Fruit fly (Drosophila melanogaster) S2 (cell line): Measurements from ENCODE around the gene Pino.

Experiments used
- CG8478 ChIP-seq: fragments of >200 bp; optimal IDR thresholded peaks from 2 replicates; lab custom pipeline; 2018
- CTCF ChIP-seq, 2 experiments: fragments of >200 bp; optimal IDR thresholded peaks; 2 replicates each; lab custom pipeline; 2018

Pino gene

DNA sequence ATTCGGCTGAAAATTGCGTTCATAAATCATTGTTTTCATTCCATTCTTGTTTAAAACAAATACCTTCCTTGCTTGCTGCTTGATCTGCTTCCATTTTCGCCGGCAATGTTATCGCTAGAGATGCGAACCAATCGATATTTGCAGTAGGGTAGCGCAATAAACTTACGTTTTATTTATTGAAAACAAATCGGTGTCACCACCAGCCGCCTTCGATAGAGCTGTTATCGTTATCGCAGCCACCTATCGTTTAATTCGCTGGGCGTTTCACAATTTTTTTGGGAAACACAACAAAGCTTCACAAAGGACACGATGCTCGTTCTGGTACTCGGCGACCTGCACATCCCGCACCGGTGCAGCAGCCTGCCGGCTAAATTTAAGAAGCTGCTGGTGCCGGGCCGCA, 21.8 kb upstream of the Pino start, which contains the start of the genes Tfb4 and Vps29:
Gene Tfb4 (minus strand): TSS at position 124 of the 400 bp plus-strand sequence.
Gene Vps29 (plus strand): TSS at position 213 of the 400 bp plus-strand sequence.
- TF ChIP-seq CTCF (optimal IDR thresholded peaks at IDR 0.05; lab: Kevin White, UChicago), result no peak

DNA sequence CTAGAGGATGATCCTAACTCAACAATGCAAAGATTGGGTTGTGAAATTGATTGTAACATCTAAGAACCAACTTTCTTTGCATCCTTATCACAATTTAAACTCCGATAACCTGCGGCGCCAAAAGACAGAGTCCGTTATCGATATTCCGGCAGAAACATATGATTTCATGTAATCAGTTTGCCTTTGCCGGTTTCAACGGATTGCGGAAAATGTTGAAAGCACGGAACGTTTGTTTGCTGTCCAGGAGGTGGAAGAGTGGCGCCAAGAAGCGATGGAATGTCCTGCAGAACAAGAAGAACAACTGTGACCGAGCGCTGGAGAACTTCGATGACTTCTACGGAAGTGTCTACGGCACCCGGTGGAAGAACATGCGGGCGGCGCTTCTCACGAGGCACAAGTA, 18.9 kb upstream of the Pino start:
- TF ChIP-seq CTCF (optimal IDR thresholded peaks at IDR 0.05; lab: Kevin White, UChicago) (no peak), CG8478 (no peak)

DNA sequence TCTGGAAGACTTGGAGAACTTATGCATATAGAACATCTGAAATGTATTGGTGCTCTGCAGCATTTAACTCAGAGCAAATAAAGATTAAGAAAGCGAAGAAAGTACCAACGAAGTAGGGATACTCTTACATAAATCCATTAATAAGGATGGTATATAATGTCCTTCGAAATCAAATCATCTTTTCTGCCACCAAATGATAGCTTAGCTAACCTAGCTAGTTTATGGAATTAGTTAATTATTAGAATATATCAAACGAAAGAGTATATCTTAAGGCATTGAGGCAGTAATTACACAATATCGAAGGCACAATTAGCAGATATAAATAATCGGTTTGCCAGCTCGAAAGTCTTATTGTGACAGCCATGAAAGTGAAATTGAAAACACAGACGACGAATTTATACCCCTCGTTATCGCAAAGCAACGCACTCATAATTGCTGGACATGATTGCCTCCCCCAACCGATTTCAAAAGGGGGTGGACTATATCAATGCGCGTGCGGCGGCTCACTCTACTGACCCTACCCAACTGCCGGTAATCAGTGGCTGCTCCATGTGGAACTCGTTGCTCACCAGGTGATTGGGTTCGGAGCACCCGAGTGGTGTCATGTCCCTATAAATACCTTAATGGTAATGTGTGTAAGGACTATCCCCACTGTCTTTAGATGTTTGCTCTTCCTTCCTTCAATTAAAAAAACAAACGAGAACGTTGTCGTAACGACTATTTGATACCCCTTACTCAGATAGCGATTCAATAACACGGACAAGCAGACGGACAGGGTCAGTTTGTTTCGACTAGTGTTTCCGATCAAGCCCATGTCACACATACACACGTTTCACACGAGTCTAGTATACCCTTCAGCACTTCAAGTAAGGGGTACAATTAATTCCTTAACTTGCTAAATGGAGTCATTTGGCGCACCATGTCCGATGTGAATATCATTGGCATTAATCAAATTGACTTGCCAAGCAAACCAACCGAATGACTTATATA, 15.9 kb upstream of the Pino start:
- TF ChIP-seq CTCF (optimal IDR thresholded peaks at IDR 0.05; lab: Kevin White, UChicago) (no peak), CG8478 (no peak)

DNA sequence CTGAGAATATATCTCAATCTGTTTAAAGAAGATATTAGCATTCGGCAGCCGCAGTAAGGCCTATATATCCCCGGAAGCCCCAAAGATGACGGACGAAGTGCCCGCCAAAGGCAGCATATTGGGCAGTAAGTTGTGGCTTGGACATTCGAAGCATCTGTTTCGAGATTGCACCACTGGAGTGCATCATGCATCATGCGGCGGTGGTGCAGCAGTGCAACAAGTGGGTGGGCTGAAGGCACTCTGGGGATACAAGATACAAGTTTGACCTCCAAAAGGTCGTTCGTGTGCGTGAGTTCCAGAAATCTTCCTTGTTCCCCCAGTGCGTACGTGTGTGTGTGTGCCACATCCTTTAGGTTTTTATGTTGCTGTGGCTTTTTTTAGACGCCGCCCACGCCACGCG, 14.5 kb upstream of the Pino start:
- TF ChIP-seq CG8478 (no peak), CTCF (optimal IDR thresholded peaks at IDR 0.05; lab: Kevin White, UChicago) (no peak)

DNA sequence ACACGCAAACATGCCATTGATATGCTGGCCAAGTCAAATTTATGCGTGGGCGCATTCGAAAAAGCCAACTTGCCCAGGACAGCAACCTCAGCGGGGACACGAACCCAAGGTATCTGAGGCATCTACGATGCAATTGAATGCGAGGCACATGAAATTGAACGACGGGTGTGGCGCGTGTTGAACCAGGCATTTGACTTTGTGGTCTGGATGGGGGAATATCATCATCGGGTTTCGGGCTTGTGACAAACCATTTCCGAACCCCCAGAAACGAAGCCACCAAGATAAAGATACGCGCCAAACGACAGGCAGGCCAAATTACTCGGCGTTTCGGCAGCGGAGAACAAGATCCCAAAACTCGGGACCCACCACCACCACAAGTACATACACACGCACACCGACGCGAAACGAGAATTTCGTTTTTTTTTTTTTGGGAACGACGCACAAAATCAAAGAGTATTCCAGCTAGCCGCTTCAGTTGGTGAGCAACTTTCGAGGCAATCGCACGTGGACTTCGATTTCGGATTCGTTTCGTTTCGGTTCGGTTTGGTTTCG, 14.1 kb upstream of the Pino start, which contains the start of gene MFS3:
Gene MFS3 (plus strand): TSS at position 472 of the 552 bp plus-strand sequence.
- peak; percentile 66 to 68 for TF ChIP-seq CTCF (optimal IDR thresholded peaks at IDR 0.05; lab: Kevin White, UChicago)
- no peak for TF ChIP-seq CG8478

DNA sequence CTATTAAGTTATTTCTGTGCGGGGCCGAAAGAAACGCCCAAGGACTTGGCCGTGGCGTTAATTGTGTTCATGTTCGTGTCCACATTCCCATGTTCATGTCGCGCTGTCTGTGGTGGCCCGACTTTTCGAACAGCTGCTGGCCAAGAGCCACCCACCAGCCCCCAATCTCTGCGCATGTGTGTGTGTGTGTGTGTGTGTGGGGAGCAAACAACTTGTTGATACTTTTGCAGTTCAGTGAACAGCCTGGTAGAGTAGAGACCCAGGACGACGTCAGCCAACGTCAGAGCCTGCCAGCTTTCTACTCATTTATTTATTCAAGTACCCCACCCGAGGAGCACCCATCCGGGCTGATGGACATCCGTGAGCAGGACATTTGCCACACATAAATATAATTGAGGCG, 8.2 kb upstream of the Pino start:
- TF ChIP-seq CTCF (optimal IDR thresholded peaks at IDR 0.05; lab: Kevin White, UChicago), result no peak
- TF ChIP-seq CG8478, result no peak

DNA sequence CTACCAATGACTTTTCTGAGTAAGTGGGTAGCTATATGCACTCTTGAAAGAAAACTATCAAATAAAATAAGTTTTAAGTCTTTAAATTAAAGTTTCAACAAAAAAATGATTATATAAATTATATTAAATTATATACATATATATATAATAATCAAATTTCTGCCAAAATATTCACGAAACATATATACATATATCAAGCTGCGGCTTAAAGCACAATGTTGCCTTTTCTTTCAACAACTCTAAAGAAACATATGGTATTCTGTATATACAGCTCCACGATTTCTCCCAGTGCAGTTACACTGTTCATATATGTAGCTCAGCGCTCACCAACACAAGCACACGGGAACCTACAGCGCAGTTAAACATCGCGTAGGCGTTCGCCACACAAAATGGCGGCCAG, 6.7 kb upstream of the Pino start:
- TF ChIP-seq CG8478, result no peak
- no peak for TF ChIP-seq CTCF (optimal IDR thresholded peaks at IDR 0.05; lab: Kevin White, UChicago)

DNA sequence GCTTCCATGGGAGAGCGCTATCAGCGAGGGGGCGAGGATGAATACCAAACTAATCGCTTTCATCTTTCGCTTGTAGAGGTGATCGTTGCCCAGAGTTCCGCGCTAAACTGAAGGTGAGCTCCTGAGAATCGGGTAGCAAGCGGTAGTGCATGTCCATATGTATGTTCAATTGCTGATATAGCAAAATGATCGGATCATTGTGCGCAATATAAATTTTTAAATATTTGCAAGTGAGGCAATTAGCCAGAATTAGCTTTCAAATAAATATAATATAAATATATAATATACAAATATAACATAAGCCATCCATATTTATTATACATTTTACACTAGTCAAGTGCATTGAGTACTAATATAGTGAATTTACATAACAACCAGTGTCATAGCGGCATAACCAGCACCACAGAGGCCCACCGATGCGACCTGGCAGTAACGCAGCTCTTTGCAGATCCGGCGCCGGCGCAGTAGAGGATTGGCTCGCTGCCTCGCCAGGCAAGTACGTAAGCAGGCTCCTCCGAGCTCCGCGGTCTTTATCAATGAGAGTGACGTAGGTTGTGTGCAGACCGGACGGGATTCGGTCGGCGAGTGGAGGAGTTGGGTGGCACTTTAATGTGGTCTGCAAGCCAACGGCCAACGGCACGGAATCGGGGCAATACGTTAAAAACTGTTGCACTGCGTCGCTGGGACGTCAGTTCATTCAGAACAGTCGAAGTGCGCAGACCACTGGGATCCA, 5.4 kb upstream of the Pino start, which contains the start of the genes Iris and CG4577:
Gene Iris (minus strand): TSS at position 88 of the 733 bp plus-strand sequence.
Gene CG4577 (plus strand): TSS at position 683 of the 733 bp plus-strand sequence.
- TF ChIP-seq CG8478, result no peak

DNA sequence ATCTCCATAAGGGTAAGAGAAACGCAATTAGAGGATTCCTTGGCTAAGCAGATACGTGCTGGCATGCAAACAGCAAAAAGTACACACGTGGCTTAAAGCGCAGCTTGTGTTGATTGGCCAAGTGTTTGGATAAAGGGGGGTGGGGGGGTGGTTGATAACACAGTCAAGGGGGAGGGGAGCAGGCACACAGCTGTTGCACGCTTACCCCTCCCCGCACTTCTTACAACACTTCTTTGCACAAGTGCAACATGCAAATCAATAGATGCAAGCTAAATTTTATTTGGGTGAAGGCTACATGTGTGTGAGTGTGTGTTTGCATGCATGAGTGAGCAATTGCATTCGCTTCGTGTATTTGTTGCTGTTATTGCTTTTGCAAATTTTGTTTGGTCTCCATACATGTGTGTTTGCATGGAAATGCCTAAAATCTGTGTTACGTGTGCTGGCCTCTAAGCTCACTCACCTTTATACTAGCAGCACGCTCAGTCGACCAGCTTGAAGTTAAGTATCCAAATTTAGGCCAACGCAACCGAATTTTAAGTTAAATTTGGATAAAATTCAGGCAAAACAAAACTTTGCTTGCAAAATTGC, 315 bp downstream of the Pino start:
- TF ChIP-seq CTCF (optimal IDR thresholded peaks at IDR 0.05; lab: Kevin White, UChicago) (no peak), CG8478 (no peak)

DNA sequence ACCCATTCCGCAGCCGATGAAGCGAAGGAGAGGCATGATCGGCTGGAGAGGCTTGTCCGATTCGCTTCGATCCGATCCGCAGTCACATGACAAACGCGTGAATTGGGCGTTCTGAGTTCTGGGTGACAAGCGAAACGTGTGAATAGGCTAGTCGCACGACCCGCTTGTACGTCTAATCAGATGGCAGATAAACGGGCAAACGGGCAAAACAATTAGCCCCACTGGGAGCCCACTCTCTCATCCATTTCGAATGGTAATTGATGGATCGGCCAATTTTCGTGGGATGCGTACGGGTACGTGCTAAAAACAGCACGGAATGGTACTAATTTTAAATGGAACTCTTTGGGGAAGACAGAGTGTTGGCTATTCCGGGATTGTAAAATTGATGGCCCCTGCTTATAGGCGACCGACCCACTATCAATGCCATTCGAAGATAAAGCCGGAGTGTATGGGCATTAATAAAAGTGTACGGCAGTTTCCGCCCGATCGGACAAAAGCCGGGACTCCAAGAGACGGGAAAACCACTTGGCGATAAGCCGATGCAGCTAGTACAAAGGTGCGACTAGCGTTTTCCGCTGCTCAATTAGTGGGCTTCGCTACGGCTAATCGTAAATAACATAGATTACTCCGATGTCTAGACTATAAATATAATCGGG, 1.2 kb downstream of the Pino start:
- TF ChIP-seq CTCF (optimal IDR thresholded peaks at IDR 0.05; lab: Kevin White, UChicago), result no peak
- TF ChIP-seq CG8478, result no peak

DNA sequence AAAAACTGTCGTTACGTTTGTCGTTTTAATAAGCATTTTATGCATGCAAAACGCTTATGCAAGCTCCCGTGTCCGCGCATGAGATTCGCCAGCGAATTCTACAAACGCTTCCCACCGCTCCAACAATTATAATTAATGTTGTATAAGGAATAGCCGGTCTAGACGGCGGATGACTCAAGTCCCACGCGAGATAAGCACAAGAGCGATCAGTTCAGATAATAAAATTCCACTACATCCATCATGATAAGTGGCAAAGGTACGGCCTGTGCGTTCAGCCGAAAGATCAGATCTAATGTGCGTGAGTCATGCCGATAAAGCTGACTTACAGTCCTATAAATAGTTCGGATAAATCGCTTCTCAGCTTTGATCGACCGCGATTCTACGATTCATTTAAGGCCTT, 2.2 kb downstream of the Pino start:
- TF ChIP-seq CG8478 (no peak), CTCF (optimal IDR thresholded peaks at IDR 0.05; lab: Kevin White, UChicago) (no peak)

DNA sequence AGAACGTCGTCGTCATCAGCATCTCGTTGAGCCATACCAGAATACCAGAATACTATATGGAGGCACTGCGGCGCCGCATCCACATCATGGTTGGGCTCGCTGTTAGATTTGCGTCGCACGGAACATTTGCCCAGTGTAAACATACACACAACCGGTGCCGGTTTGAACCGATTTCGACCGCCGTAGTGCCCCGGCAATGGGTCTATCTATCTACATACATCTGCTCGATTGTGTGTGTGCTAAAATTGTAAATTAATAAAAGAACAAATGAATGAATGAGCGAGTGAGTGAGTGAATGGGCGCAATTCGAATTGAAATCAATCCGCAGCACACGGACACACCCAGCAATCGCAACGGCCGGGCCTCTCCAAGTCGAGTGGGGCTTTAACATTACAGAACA, 3.3 kb downstream of the Pino start:
- TF ChIP-seq CG8478 (no peak), CTCF (optimal IDR thresholded peaks at IDR 0.05; lab: Kevin White, UChicago) (no peak)

DNA sequence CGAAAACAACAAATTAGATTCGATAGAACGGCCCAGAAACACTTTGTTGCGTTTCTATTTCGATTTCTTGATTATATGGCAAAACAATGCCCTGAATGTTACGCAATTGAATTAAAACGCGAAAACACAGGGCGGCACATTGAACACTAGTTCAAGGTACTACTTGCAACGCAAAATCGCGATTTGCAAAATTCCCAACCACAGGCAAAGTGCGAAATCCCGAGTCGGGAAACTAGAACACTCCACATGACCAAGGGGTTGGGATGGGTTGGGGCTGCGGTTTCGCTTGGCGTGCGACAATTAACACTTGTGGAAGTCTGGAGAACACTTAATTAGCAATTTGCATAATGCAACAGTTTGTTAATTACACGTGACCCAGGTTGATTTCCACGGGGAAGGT, 4.5 kb downstream of the Pino start:
- TF ChIP-seq CG8478, result no peak
- no peak for TF ChIP-seq CTCF (optimal IDR thresholded peaks at IDR 0.05; lab: Kevin White, UChicago)

DNA sequence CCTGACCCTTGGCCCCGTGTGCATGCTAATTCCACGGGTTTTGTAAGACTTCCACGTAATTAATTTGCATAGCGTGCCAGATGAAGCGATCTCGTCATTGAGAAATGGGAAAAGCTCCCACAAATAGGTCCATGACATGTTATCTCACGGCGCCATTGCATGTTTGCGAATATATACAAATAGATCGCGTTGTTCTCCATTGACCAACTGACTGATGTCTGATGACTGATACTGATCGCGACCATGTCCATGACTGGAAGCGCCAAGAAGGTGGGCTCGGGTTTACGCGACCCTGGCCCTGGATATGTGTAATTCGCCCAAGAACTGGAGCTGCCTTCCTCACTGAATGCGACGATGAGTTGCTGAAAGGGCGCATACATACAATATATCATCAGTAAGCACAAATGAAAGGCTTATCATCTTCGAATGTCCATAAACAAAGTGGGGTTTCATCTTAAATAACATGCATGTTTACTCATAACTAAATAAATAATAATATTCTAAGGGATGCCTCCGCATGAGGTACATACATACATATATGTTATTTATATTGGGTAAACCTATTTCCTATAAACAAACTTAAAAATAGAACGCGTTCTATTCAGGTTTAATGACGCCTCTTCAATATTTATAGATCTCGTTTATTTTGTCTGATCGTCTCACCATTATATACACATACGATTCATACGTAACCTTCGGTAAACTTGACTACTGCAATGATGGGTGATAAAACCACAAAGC, 5.5 kb downstream of the Pino start:
- TF ChIP-seq CTCF (optimal IDR thresholded peaks at IDR 0.05; lab: Kevin White, UChicago) (no peak), CG8478 (no peak)
